Fruit fly (Drosophila melanogaster): ENCODE data around the gene Apc2.

DNA sequence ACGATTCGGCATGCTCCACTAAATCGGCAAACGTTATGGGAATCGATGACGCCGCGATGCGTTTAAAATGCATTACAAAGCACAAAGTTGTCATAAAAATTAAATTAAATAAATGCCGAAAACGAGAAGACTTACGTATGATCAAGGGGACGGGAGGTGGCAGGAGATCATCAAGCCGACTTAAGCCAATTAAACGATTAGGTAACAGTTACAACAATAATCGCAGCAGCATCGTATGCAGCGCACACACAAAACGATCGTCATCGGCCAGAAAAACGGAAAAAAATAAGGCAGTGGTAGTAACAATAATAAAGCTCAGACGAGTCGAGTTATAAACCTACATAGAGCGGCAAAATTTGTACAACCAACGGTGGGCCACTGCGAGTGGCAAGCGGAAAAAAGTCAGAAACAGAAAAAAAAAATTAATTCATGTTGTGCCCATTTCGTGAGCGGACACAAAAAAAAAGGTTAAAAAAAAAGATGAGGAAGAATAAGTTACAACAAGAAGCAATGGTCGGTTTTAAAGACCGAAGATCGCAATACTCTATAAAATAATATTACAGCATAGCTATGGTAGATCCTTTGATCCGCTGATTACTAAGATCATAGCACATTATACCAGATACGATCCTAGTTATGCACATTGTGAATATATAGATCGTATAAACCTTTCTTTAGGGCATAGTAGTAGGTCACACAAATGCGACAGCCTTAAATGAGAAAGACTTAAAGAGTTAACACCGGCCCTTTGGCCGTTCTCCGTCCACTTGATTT is 42.8 kb downstream of the Apc2 start:
- TF ChIP-seq ttk (optimal IDR thresholded peaks at IDR 0.05) (no peak), Myc (optimal IDR thresholded peaks at IDR 0.05) (no peak), Sin3A (optimal IDR thresholded peaks at IDR 0.05) (no peak)

All from Kc167 (cell line).